Worm (Caenorhabditis elegans): ENCODE measurements around the gene ubc-17.

The ubc-17 gene

ce11 chrX:7075250-7075649 is 24.9 kb downstream of the ubc-17 start, which contains the start of gene B0403.6:
TSS of gene B0403.6 (minus strand) at chrX:7075350.
- no peak for TF ChIP-seq cnd-1 (tag; optimal IDR thresholded peaks at IDR 0.05)
- no peak for TF ChIP-seq M03D4.4 (tag; optimal IDR thresholded peaks at IDR 0.05)
- TF ChIP-seq bed-3 (GFP tag; optimal IDR thresholded peaks at IDR 0.05): no peak
- no peak for TF ChIP-seq mab-5 (tag; optimal IDR thresholded peaks at IDR 0.05)

DNA sequence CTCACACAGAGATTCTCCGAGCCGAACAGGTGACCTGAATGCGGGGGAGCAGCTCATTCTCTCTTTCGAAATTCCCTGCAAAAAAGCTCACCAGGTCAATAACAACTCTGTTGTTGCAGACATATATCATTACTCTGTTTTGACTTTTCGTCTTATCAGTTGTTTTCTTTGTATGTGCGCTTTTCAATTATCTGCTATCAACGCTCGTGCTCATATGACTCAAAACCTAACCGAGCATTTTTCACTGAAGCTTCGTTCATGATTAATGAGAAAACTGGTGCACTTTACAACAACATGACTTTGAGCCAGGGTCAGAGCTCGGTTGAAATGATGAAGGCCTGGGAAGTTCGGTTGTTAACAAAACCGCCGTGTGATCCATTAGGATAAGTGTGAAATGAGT is 26.1 kb downstream of the ubc-17 start:
- TF ChIP-seq mab-5 (tag; optimal IDR thresholded peaks at IDR 0.05): no peak

- no peak for TF ChIP-seq ces-1 (GFP tag; optimal IDR thresholded peaks at IDR 0.05)
- no peak for TF ChIP-seq ceh-83 (GFP tag; optimal IDR thresholded peaks at IDR 0.05)
- no peak for TF ChIP-seq hlh-1 (tag; optimal IDR thresholded peaks at IDR 0.05)
Observed at ce11 chrX:7085067-7085466, 34.7 kb downstream of the ubc-17 start, which contains the start of gene Y1B5A.1. TSS of gene Y1B5A.1 (plus strand) at chrX:7085367.

DNA sequence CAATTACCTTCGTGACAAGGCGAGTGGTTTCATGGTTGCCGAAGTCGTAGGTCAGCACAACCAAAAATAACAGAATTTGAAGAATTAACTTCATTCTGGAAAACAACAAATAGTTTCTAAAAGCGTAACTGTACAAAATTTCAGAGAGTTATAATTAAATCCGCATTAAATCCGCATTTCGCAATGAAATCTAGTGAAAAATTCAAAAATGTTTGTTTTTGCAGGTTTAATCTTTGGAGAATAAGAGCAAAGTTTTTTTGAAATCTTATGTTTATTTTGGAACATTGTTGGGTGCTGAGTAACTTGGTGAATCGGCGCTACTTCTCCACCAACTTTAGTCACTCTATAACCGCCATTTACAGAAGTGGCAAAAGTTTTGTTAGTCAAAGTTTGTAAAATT is 35.5 kb downstream of the ubc-17 start, which contains the start of gene C36B7.4:
TSS of gene C36B7.4 (minus strand) at position 101 of the 400 bp plus-strand sequence.
- TF ChIP-seq lsy-2 (tag; optimal IDR thresholded peaks at IDR 0.05) (no peak), drap-1 (GFP tag; optimal IDR thresholded peaks at IDR 0.05) (no peak), unc-62 (GFP tag; optimal IDR thresholded peaks at IDR 0.05) (no peak), nhr-76 (tag; optimal IDR thresholded peaks at IDR 0.05) (no peak), ham-2 (GFP tag; optimal IDR thresholded peaks at IDR 0.05) (no peak), blmp-1 (tag; optimal IDR thresholded peaks at IDR 0.05) (no peak), lin-13 (tag; optimal IDR thresholded peaks at IDR 0.05) (no peak), unc-39 (tag; optimal IDR thresholded peaks at IDR 0.05) (no peak), mls-2 (tag; optimal IDR thresholded peaks at IDR 0.05) (no peak), nhr-12 (tag; optimal IDR thresholded peaks at IDR 0.05) (no peak), sem-2 (GFP tag; optimal IDR thresholded peaks at IDR 0.05) (no peak), pha-4 (tag; optimal IDR thresholded peaks at IDR 0.05) (no peak), nhr-28 (tag; optimal IDR thresholded peaks at IDR 0.05) (no peak), M03D4.4 (tag; optimal IDR thresholded peaks at IDR 0.05) (no peak), mep-1 (tag; optimal IDR thresholded peaks at IDR 0.05) (no peak)

DNA sequence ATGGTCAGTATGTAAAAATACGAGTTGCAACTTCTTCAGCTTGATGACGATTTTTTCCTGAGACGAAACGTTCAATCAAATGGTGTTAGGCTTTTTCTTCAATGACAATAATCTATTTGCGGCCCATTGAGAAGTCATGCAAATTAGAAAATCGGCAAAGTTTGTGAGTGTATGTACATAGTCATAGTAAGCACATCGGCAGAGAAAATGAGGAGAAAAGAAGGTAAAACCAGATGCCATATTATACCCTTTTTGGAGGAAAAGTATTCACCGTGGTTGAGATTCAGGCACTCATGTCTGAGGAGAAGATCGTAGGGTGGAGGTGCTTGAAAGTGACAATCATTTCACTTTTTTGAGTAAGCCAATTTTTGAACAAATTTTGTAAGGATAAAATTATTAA is 46.0 kb downstream of the ubc-17 start, which contains the start of gene C36B7.5:
TSS of gene C36B7.5 (minus strand) at position 101 of the 400 bp plus-strand sequence.
- TF ChIP-seq bed-3 (GFP tag; optimal IDR thresholded peaks at IDR 0.05) (no peak), blmp-1 (tag; optimal IDR thresholded peaks at IDR 0.05) (no peak), ceh-39 (tag; optimal IDR thresholded peaks at IDR 0.05) (no peak), ham-2 (GFP tag; optimal IDR thresholded peaks at IDR 0.05) (no peak), lsy-2 (tag; optimal IDR thresholded peaks at IDR 0.05) (no peak), lin-32 (GFP tag; optimal IDR thresholded peaks at IDR 0.05) (no peak), mls-2 (tag; optimal IDR thresholded peaks at IDR 0.05) (no peak), tbx-8 (GFP tag; optimal IDR thresholded peaks at IDR 0.05) (no peak), hlh-1 (tag; optimal IDR thresholded peaks at IDR 0.05) (no peak), nhr-237 (tag; optimal IDR thresholded peaks at IDR 0.05) (no peak), drap-1 (GFP tag; optimal IDR thresholded peaks at IDR 0.05) (no peak), cnd-1 (tag; optimal IDR thresholded peaks at IDR 0.05) (no peak), unc-62 (GFP tag; optimal IDR thresholded peaks at IDR 0.05) (no peak), snpc-4 (tag; optimal IDR thresholded peaks at IDR 0.05) (no peak), pha-4 (tag; optimal IDR thresholded peaks at IDR 0.05) (no peak), sem-2 (GFP tag; optimal IDR thresholded peaks at IDR 0.05) (no peak), ceh-43 (GFP tag; optimal IDR thresholded peaks at IDR 0.05) (no peak), nhr-12 (tag; optimal IDR thresholded peaks at IDR 0.05) (no peak), nhr-28 (tag; optimal IDR thresholded peaks at IDR 0.05) (no peak)

- TF ChIP-seq nhr-2 (tag; optimal IDR thresholded peaks at IDR 0.05): no peak
- TF ChIP-seq sptf-1 (tag; optimal IDR thresholded peaks at IDR 0.05): no peak
- no peak for TF ChIP-seq lin-13 (tag; optimal IDR thresholded peaks at IDR 0.05)
- TF ChIP-seq unc-62 (GFP tag; optimal IDR thresholded peaks at IDR 0.05): no peak
- no peak for TF ChIP-seq elt-3 (tag; optimal IDR thresholded peaks at IDR 0.05)
- TF ChIP-seq mep-1 (tag; optimal IDR thresholded peaks at IDR 0.05): no peak
- TF ChIP-seq elt-1 (tag; optimal IDR thresholded peaks at IDR 0.05; ENCODE audit: borderline replicate concordance, insufficient read depth): no peak
- no peak for TF ChIP-seq snpc-4 (tag; optimal IDR thresholded peaks at IDR 0.05)
- no peak for TF ChIP-seq pha-4 (tag; optimal IDR thresholded peaks at IDR 0.05)
- TF ChIP-seq sem-2 (GFP tag; optimal IDR thresholded peaks at IDR 0.05): no peak
- no peak for TF ChIP-seq unc-39 (tag; optimal IDR thresholded peaks at IDR 0.05)
- no peak for TF ChIP-seq ceh-39 (tag; optimal IDR thresholded peaks at IDR 0.05)
- no peak for TF ChIP-seq nhr-76 (tag; optimal IDR thresholded peaks at IDR 0.05)
- no peak for TF ChIP-seq M03D4.4 (tag; optimal IDR thresholded peaks at IDR 0.05)
- no peak for TF ChIP-seq nhr-28 (tag; optimal IDR thresholded peaks at IDR 0.05)
Observed at ce11 chrX:7099049-7099448, 48.7 kb downstream of the ubc-17 start.
